Worm (Caenorhabditis elegans) whole organism, L2 larva: Measurements from ENCODE around the gene smu-2.

Source experiments
- C34F6.9 ChIP-seq: fragments of 150-350 bp; optimal IDR thresholded peaks from 2 replicates; lab custom pipeline; 2014; ENCODE audit warnings: missing biosample characterization, missing genetic modification characterization
- F13H6.1 ChIP-seq: sonication (generic microtip); optimal IDR thresholded peaks from 2 replicates; lab custom pipeline; 2016; ENCODE audit warnings: missing genetic modification characterization, missing compliant biosample characterization
- R02D3.7 ChIP-seq: fragments of 150-350 bp; optimal IDR thresholded peaks from 2 replicates; lab custom pipeline; 2014; ENCODE audit warnings: missing biosample characterization, missing genetic modification characterization
- Y55F3AM.14 ChIP-seq: fragments of 200-800 bp; sonication (Bioruptor generic); optimal IDR thresholded peaks from 2 replicates; lab custom pipeline; 2018; ENCODE audit warnings: mild to moderate bottlenecking, missing genetic modification characterization, missing compliant biosample characterization
- ZK546.5 ChIP-seq: sonication (generic microtip); optimal IDR thresholded peaks from 2 replicates; lab custom pipeline; 2017; ENCODE audit warnings: missing biosample characterization, missing genetic modification characterization
- alr-1 ChIP-seq: fragments of 150-350 bp; optimal IDR thresholded peaks from 2 replicates; lab custom pipeline; 2014; ENCODE audit warnings: missing biosample characterization, missing genetic modification characterization
- aly-2 ChIP-seq: fragments of 150-350 bp; optimal IDR thresholded peaks from 2 replicates; lab custom pipeline; 2014; ENCODE audit warnings: missing biosample characterization, missing genetic modification characterization
- ama-1 ChIP-seq: fragments of 150-350 bp; optimal IDR thresholded peaks from 2 replicates; lab custom pipeline; 2018; ENCODE audit warnings: inconsistent platforms
- blmp-1 ChIP-seq: sonication (generic microtip); optimal IDR thresholded peaks from 2 replicates; lab custom pipeline; 2017; ENCODE audit warnings: missing genetic modification characterization, mild to moderate bottlenecking, missing compliant biosample characterization, antibody characterized with exemption, moderate library complexity; ENCODE audit not compliant: insufficient read depth
- ceh-16 ChIP-seq: fragments of 150-350 bp; optimal IDR thresholded peaks from 2 replicates; lab custom pipeline; 2014; ENCODE audit warnings: missing biosample characterization, missing genetic modification characterization
- ceh-82 ChIP-seq: fragments of 150-350 bp; optimal IDR thresholded peaks from 2 replicates; lab custom pipeline; 2014; ENCODE audit warnings: missing biosample characterization, missing genetic modification characterization
- crh-2 ChIP-seq: sonication (generic microtip); optimal IDR thresholded peaks from 2 replicates; lab custom pipeline; 2017; ENCODE audit warnings: missing biosample characterization, missing genetic modification characterization
- dmd-4 ChIP-seq: sonication (generic microtip); optimal IDR thresholded peaks from 2 replicates; lab custom pipeline; 2017; ENCODE audit warnings: missing biosample characterization, missing genetic modification characterization
- egl-27 ChIP-seq: sonication (generic microtip); optimal IDR thresholded peaks from 3 replicates; lab custom pipeline; 2017; ENCODE audit warnings: missing biosample characterization, missing genetic modification reagents, missing genetic modification characterization
- elt-1 ChIP-seq: fragments of 150-350 bp; optimal IDR thresholded peaks from 2 replicates; lab custom pipeline; 2014; ENCODE audit warnings: missing biosample characterization, missing genetic modification characterization
- elt-3 ChIP-seq: sonication (generic microtip); optimal IDR thresholded peaks from 2 replicates; lab custom pipeline; 2017; ENCODE audit warnings: missing biosample characterization, missing genetic modification characterization
- fos-1 ChIP-seq: fragments of 150-350 bp; optimal IDR thresholded peaks from 2 replicates; lab custom pipeline; 2014; ENCODE audit warnings: missing biosample characterization, missing genetic modification characterization
- gmeb-1 ChIP-seq: fragments of 150-350 bp; optimal IDR thresholded peaks from 2 replicates; lab custom pipeline; 2014; ENCODE audit warnings: missing biosample characterization, missing genetic modification characterization
- lin-11 ChIP-seq: fragments of 150-350 bp; sonication (generic microtip); optimal IDR thresholded peaks from 2 replicates; lab custom pipeline; 2014; ENCODE audit warnings: missing biosample characterization, missing genetic modification characterization, inconsistent platforms, mixed read lengths
- lin-13 ChIP-seq: fragments of 150-350 bp; optimal IDR thresholded peaks from 2 replicates; lab custom pipeline; 2014; ENCODE audit warnings: missing biosample characterization, missing genetic modification reagents, missing genetic modification characterization
- lin-39 ChIP-seq: fragments of 150-350 bp; optimal IDR thresholded peaks from 2 replicates; lab custom pipeline; 2014; ENCODE audit warnings: missing biosample characterization, missing genetic modification reagents, missing genetic modification characterization
- lsy-2 ChIP-seq, 2 experiments: fragments of 150-350 bp in 1 of 2; sonication (generic microtip) in 1 of 2; optimal IDR thresholded peaks; 2 replicates each; lab custom pipeline; 2014 to 2017; ENCODE audit warnings: missing biosample characterization in 2 of 2, missing genetic modification characterization in 2 of 2
- mab-5 ChIP-seq: fragments of 150-350 bp; optimal IDR thresholded peaks from 2 replicates; lab custom pipeline; 2014; ENCODE audit warnings: missing biosample characterization, missing genetic modification characterization
- mbf-1 ChIP-seq: sonication (generic microtip); optimal IDR thresholded peaks from 2 replicates; lab custom pipeline; 2017; ENCODE audit warnings: missing biosample characterization, missing genetic modification characterization
- mdl-1 ChIP-seq, 2 experiments: fragments of 150-350 bp in 1 of 2; sonication (generic microtip) in 1 of 2; optimal IDR thresholded peaks; 2 replicates each; lab custom pipeline; 2017; ENCODE audit warnings: missing biosample characterization in 2 of 2, missing genetic modification characterization in 2 of 2
- nhr-10 ChIP-seq: sonication (generic microtip); optimal IDR thresholded peaks from 2 replicates; lab custom pipeline; 2017; ENCODE audit warnings: missing biosample characterization, missing genetic modification characterization
- nhr-11 ChIP-seq: fragments of 150-350 bp; optimal IDR thresholded peaks from 2 replicates; lab custom pipeline; 2014; ENCODE audit warnings: missing biosample characterization, missing genetic modification characterization
- nhr-12 ChIP-seq: fragments of 150-350 bp; optimal IDR thresholded peaks from 2 replicates; lab custom pipeline; 2014; ENCODE audit warnings: missing biosample characterization, missing genetic modification characterization
- nhr-129 ChIP-seq: fragments of 150-350 bp; optimal IDR thresholded peaks from 2 replicates; lab custom pipeline; 2014; ENCODE audit warnings: missing biosample characterization, missing genetic modification characterization
- nhr-21 ChIP-seq: fragments of 150-350 bp; optimal IDR thresholded peaks from 2 replicates; lab custom pipeline; 2014; ENCODE audit warnings: missing biosample characterization, missing genetic modification characterization
- nhr-23 ChIP-seq: fragments of 150-350 bp; optimal IDR thresholded peaks from 2 replicates; lab custom pipeline; 2014; ENCODE audit warnings: missing biosample characterization, missing genetic modification reagents, missing genetic modification characterization
- nhr-237 ChIP-seq: fragments of 150-350 bp; optimal IDR thresholded peaks from 2 replicates; lab custom pipeline; 2014; ENCODE audit warnings: missing biosample characterization, missing genetic modification characterization
- nhr-25 ChIP-seq: fragments of 150-350 bp; sonication (generic microtip); optimal IDR thresholded peaks from 3 replicates; lab custom pipeline; 2014; ENCODE audit warnings: missing biosample characterization, missing genetic modification characterization
- nhr-6 ChIP-seq: fragments of 150-350 bp; optimal IDR thresholded peaks from 2 replicates; lab custom pipeline; 2014; ENCODE audit warnings: missing biosample characterization, missing genetic modification characterization
- nhr-77 ChIP-seq: fragments of 150-350 bp; optimal IDR thresholded peaks from 2 replicates; lab custom pipeline; 2014; ENCODE audit warnings: missing biosample characterization, missing genetic modification characterization
- peb-1 ChIP-seq: fragments of 150-350 bp; optimal IDR thresholded peaks from 2 replicates; lab custom pipeline; 2014; ENCODE audit warnings: missing biosample characterization, missing genetic modification characterization
- sem-4 ChIP-seq: fragments of 150-350 bp; optimal IDR thresholded peaks from 2 replicates; lab custom pipeline; 2014; ENCODE audit warnings: missing biosample characterization, missing genetic modification reagents, missing genetic modification characterization
- skn-1 ChIP-seq: sonication (generic microtip); optimal IDR thresholded peaks from 2 replicates; lab custom pipeline; 2017; ENCODE audit warnings: missing biosample characterization, missing genetic modification characterization
- sma-3 ChIP-seq: sonication (generic microtip); optimal IDR thresholded peaks from 2 replicates; lab custom pipeline; 2016; ENCODE audit warnings: missing genetic modification reagents, missing genetic modification characterization, missing compliant biosample characterization
- sma-9 ChIP-seq, 2 experiments: fragments of 150-350 bp in 1 of 2; sonication (generic microtip) in 1 of 2; optimal IDR thresholded peaks; 2 replicates each; lab custom pipeline; 2014 to 2016; ENCODE audit warnings: missing genetic modification characterization in 2 of 2, mild to moderate bottlenecking in 1 of 2, missing biosample characterization in 1 of 2, missing compliant biosample characterization in 1 of 2, missing genetic modification reagents in 1 of 2, moderate library complexity in 1 of 2
- snpc-4 ChIP-seq: fragments of 150-350 bp; optimal IDR thresholded peaks from 2 replicates; lab custom pipeline; 2014; ENCODE audit warnings: missing biosample characterization, missing genetic modification characterization
- unc-39 ChIP-seq: fragments of 150-350 bp; optimal IDR thresholded peaks from 2 replicates; lab custom pipeline; 2014; ENCODE audit warnings: missing biosample characterization, missing genetic modification characterization
- unc-55 ChIP-seq: fragments of 150-350 bp; sonication (generic microtip); optimal IDR thresholded peaks from 3 replicates; lab custom pipeline; 2014; ENCODE audit warnings: missing biosample characterization, missing genetic modification reagents, missing genetic modification characterization
- unc-62 ChIP-seq: fragments of 150-350 bp; optimal IDR thresholded peaks from 2 replicates; lab custom pipeline; 2014; ENCODE audit warnings: missing biosample characterization, missing genetic modification reagents, missing genetic modification characterization
- zag-1 ChIP-seq: fragments of 150-350 bp; optimal IDR thresholded peaks from 2 replicates; lab custom pipeline; 2014; ENCODE audit warnings: missing biosample characterization, missing genetic modification characterization
- ztf-1 ChIP-seq: fragments of 200-800 bp; sonication (Bioruptor generic); conservative IDR thresholded peaks from 2 replicates; pipeline ENCODE4 v1.3.6; 2022; ENCODE audit warnings: missing genetic modification characterization, missing compliant biosample characterization
- ztf-11 ChIP-seq: sonication (generic microtip); optimal IDR thresholded peaks from 2 replicates; lab custom pipeline; 2017; ENCODE audit warnings: missing biosample characterization, missing genetic modification characterization
- ztf-4 ChIP-seq: fragments of 150-350 bp; optimal IDR thresholded peaks from 2 replicates; lab custom pipeline; 2014; ENCODE audit warnings: missing biosample characterization, missing genetic modification characterization

Gene smu-2

DNA sequence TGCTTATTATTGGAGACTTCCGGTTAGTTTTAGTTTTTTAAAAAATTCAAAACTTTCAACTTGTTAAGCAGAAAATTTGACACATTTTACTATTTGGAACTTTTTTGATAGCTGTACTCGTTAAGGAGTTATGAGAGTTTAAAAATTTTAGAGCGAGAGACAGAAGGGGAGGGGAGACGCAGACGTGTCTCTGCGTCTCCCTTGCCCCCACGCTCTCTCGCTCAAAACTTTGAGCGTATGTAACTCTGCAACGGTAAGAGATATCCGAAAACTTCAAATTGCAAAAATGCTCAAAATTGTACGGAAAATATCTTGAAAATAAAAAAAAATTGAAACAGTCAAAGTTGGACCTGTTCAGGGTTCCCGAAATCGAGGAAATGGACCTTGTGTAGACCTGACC lies 34.0 kb downstream of the smu-2 start:
- no peak for TF ChIP-seq elt-3 (tag; lab: Kevin White, UChicago)
- no peak for TF ChIP-seq zag-1 (tag; lab: Kevin White, UChicago)
- no peak for TF ChIP-seq lin-13
- TF ChIP-seq F13H6.1 = no peak
- no peak for TF ChIP-seq nhr-6 (tag; lab: Kevin White, UChicago)
- no peak for TF ChIP-seq sma-9 (GFP tag; optimal IDR thresholded peaks at IDR 0.05; lab: Kevin White, UChicago)
- TF ChIP-seq sma-9 (tag; optimal IDR thresholded peaks at IDR 0.05; lab: Kevin White, UChicago) = no peak
- TF ChIP-seq sem-4 = no peak
- TF ChIP-seq nhr-23 = no peak
- no peak for TF ChIP-seq R02D3.7
- no peak for TF ChIP-seq nhr-77 (tag; lab: Kevin White, UChicago)
- TF ChIP-seq alr-1 = no peak
- TF ChIP-seq ZK546.5 (tag; lab: Kevin White, UChicago) = no peak

DNA sequence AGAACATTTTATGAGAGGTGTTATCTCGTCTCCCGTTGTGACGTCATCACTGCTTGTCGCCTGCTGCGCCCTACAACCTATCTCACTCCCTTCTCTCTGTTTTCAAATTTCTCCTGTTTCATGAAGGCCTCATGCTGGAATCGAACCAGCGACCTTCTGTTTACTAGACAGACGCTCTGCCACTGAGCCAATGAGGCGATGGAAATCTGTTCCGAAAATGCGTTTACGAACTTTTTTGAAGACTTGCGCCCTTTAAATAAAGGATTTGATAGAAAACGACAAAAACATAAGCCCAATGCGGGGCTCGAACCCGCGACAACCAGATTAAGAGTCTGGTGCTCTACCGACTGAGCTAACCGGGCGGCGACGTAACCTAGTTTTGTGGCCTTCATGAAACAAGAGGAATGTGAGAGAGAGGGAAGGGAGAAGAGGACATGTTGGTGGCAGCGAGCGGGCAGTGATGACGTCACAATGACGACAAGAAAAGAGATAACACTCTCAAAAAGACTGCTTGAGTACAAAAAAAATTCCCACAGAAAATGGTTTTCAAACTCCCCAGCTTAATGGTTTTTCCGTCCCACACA lies 36.8 kb downstream of the smu-2 start, which contains the start of gene clec-126:
clec-126 (plus strand) TSS at position 534 of the 584 bp plus-strand sequence.
- TF ChIP-seq peb-1 (tag; lab: Kevin White, UChicago) = no peak
- no peak for TF ChIP-seq R02D3.7
- no peak for TF ChIP-seq ztf-11 (tag; lab: Kevin White, UChicago)
- no peak for TF ChIP-seq skn-1 (tag; lab: Kevin White, UChicago)
- TF ChIP-seq snpc-4 = peak; percentile 32
- TF ChIP-seq nhr-21 (tag; lab: Kevin White, UChicago) = peak; percentile 80
- TF ChIP-seq lin-13 = peak; percentile 81
- no peak for TF ChIP-seq aly-2
- TF ChIP-seq nhr-129 (tag; lab: Kevin White, UChicago) = peak; percentile 86
- TF ChIP-seq blmp-1 = no peak
- TF ChIP-seq nhr-6 (tag; lab: Kevin White, UChicago) = no peak
- no peak for TF ChIP-seq elt-1 (tag; lab: Kevin White, UChicago)
- TF ChIP-seq Y55F3AM.14 (GFP tag; lab: Kevin White, UChicago) = peak; percentile 52
- TF ChIP-seq lin-11 = no peak
- TF ChIP-seq crh-2 (tag; lab: Kevin White, UChicago) = peak; percentile 81
- TF ChIP-seq sma-9 (GFP tag; optimal IDR thresholded peaks at IDR 0.05; lab: Kevin White, UChicago) = no peak
- no peak for TF ChIP-seq sma-9 (tag; optimal IDR thresholded peaks at IDR 0.05; lab: Kevin White, UChicago)
- no peak for TF ChIP-seq nhr-237
- TF ChIP-seq C34F6.9 = peak; percentile 71
- no peak for TF ChIP-seq elt-3 (tag; lab: Kevin White, UChicago)
- no peak for TF ChIP-seq dmd-4 (tag; lab: Kevin White, UChicago)
- TF ChIP-seq gmeb-1 = peak; percentile 72
- TF ChIP-seq nhr-23 = no peak
- no peak for TF ChIP-seq mdl-1 (tag; optimal IDR thresholded peaks at IDR 0.05; lab: Kevin White, UChicago)
- no peak for TF ChIP-seq lin-39
- TF ChIP-seq nhr-10 (tag; lab: Kevin White, UChicago) = no peak
- no peak for TF ChIP-seq ama-1 (lab: Kevin White, UChicago)
- TF ChIP-seq nhr-12 (tag; lab: Kevin White, UChicago) = no peak
- no peak for TF ChIP-seq unc-39 (tag; lab: Kevin White, UChicago)
- TF ChIP-seq ZK546.5 (tag; lab: Kevin White, UChicago) = no peak
- no peak for TF ChIP-seq sem-4
- peak; percentile 12 for TF ChIP-seq nhr-25 (tag; lab: Kevin White, UChicago)
- peak; percentile 21 for TF ChIP-seq ztf-4 (tag; lab: Kevin White, UChicago)
- no peak for TF ChIP-seq ztf-1 (GFP tag; lab: Robert Waterston, UW)
- TF ChIP-seq alr-1 = no peak
- peak; percentile 44 for TF ChIP-seq unc-55 (GFP tag; lab: Kevin White, UChicago)
- peak; percentile 48 for TF ChIP-seq egl-27 (tag; lab: Kevin White, UChicago)
- TF ChIP-seq sma-3 (GFP tag; lab: Kevin White, UChicago) = peak; percentile 81
- peak; percentile 54 for TF ChIP-seq nhr-11 (tag; lab: Kevin White, UChicago)
- TF ChIP-seq unc-62 (GFP tag; lab: Kevin White, UChicago) = no peak
- TF ChIP-seq zag-1 (tag; lab: Kevin White, UChicago) = peak; percentile 15
- peak; percentile 21 to 84 for TF ChIP-seq lsy-2 (tag; optimal IDR thresholded peaks at IDR 0.05; lab: Kevin White, UChicago)
- peak; percentile 41 for TF ChIP-seq mab-5
- TF ChIP-seq ceh-82 (tag; lab: Kevin White, UChicago) = no peak
- peak; percentile 77 for TF ChIP-seq fos-1
- TF ChIP-seq F13H6.1 = peak; percentile 66
- peak; percentile 2 for TF ChIP-seq ceh-16 (tag; lab: Kevin White, UChicago)
- no peak for TF ChIP-seq mbf-1 (tag; lab: Kevin White, UChicago)
- no peak for TF ChIP-seq nhr-77 (tag; lab: Kevin White, UChicago)
